Worm (Caenorhabditis elegans) whole organism, midembryonic: ENCODE results near the gene rad-51.

Experiments
- T22C8.4 ChIP-seq: fragments of 200-800 bp; sonication (Bioruptor generic); IDR thresholded peaks from 2 replicates; pipeline ENCODE4 v1.3.6; 2022; ENCODE audit warnings: missing genetic modification characterization, missing compliant biosample characterization
- cog-1 ChIP-seq: sonication (generic microtip); optimal IDR thresholded peaks from 2 replicates; lab custom pipeline; 2016; ENCODE audit warnings: missing genetic modification characterization, missing compliant biosample characterization
- flt-1 ChIP-seq: fragments of 200-800 bp; sonication (Bioruptor generic); IDR thresholded peaks from 2 replicates; pipeline ENCODE4 v1.3.6; 2022; ENCODE audit warnings: missing genetic modification characterization, missing compliant biosample characterization
- klf-2 ChIP-seq: fragments of 200-800 bp; sonication (Bioruptor generic); conservative IDR thresholded peaks from 2 replicates; pipeline ENCODE4 v1.3.6; 2022; ENCODE audit warnings: missing genetic modification reagents, missing genetic modification characterization, missing compliant biosample characterization
- med-1 ChIP-seq: sonication (generic microtip); optimal IDR thresholded peaks from 2 replicates; lab custom pipeline; 2017; ENCODE audit warnings: missing genetic modification characterization, mild to moderate bottlenecking, missing compliant biosample characterization, antibody characterized with exemption, missing genetic modification reagents; ENCODE audit not compliant: insufficient read depth
- ref-1 ChIP-seq: fragments of 200-800 bp; sonication (Bioruptor generic); conservative IDR thresholded peaks from 2 replicates; pipeline ENCODE4 v1.3.6; 2022; ENCODE audit warnings: missing genetic modification reagents, missing genetic modification characterization, missing compliant biosample characterization
- tab-1 ChIP-seq: fragments of 200-800 bp; sonication (Bioruptor generic); IDR thresholded peaks from 2 replicates; pipeline ENCODE4 v1.3.6; 2022; ENCODE audit warnings: missing genetic modification characterization, missing compliant biosample characterization
- ztf-23 ChIP-seq: fragments of 200-800 bp; sonication (Bioruptor generic); IDR thresholded peaks from 2 replicates; pipeline ENCODE4 v1.3.6; 2022; ENCODE audit warnings: missing genetic modification reagents, missing genetic modification characterization, missing compliant biosample characterization
- ztf-29 ChIP-seq: fragments of 200-800 bp; sonication (Bioruptor generic); IDR thresholded peaks from 2 replicates; pipeline ENCODE4 v1.3.6; 2022; ENCODE audit warnings: missing genetic modification reagents, missing genetic modification characterization, missing compliant biosample characterization

rad-51 gene

ce11 chrIV:10296036-10296435, 12.0 kb upstream of the rad-51 start:
- TF ChIP-seq ztf-29 (GFP tag; lab: Robert Waterston, UW) (no peak), flt-1 (GFP tag; lab: Robert Waterston, UW) (no peak), med-1 (GFP tag; lab: Kevin White, UChicago) (no peak), klf-2 (GFP tag; lab: Robert Waterston, UW) (no peak), tab-1 (GFP tag; lab: Robert Waterston, UW) (no peak), cog-1 (tag; lab: Kevin White, UChicago) (no peak), ref-1 (no peak), T22C8.4 (GFP tag; lab: Robert Waterston, UW) (no peak), ztf-23 (GFP tag; lab: Robert Waterston, UW) (no peak)

- TF ChIP-seq ztf-29 (GFP tag; lab: Robert Waterston, UW) (no peak), med-1 (GFP tag; lab: Kevin White, UChicago) (no peak), ztf-23 (GFP tag; lab: Robert Waterston, UW) (no peak), T22C8.4 (GFP tag; lab: Robert Waterston, UW) (no peak), klf-2 (GFP tag; lab: Robert Waterston, UW) (no peak), flt-1 (GFP tag; lab: Robert Waterston, UW) (no peak), ref-1 (no peak), tab-1 (GFP tag; lab: Robert Waterston, UW) (no peak), cog-1 (tag; lab: Kevin White, UChicago) (no peak)
Measured at ce11 chrIV:10295084-10295483, 11.0 kb upstream of the rad-51 start, which contains the start of gene R09E10.13. R09E10.13 (minus strand) TSS chrIV:10295144.

- TF ChIP-seq med-1 (GFP tag; lab: Kevin White, UChicago) = no peak
- TF ChIP-seq ref-1 = no peak
- no peak for TF ChIP-seq T22C8.4 (GFP tag; lab: Robert Waterston, UW)
- no peak for TF ChIP-seq tab-1 (GFP tag; lab: Robert Waterston, UW)
- no peak for TF ChIP-seq ztf-29 (GFP tag; lab: Robert Waterston, UW)
- no peak for TF ChIP-seq flt-1 (GFP tag; lab: Robert Waterston, UW)
- no peak for TF ChIP-seq cog-1 (tag; lab: Kevin White, UChicago)
- no peak for TF ChIP-seq klf-2 (GFP tag; lab: Robert Waterston, UW)
- TF ChIP-seq ztf-23 (GFP tag; lab: Robert Waterston, UW) = no peak
Measured at ce11 chrIV:10294030-10294429, 10.0 kb upstream of the rad-51 start, which contains the start of gene R09E10.6. R09E10.6 (minus strand) TSS chrIV:10294130.

ce11 chrIV:10288575-10288974, 4.5 kb upstream of the rad-51 start:
- TF ChIP-seq med-1 (GFP tag; lab: Kevin White, UChicago) (no peak), flt-1 (GFP tag; lab: Robert Waterston, UW) (no peak), tab-1 (GFP tag; lab: Robert Waterston, UW) (no peak), cog-1 (tag; lab: Kevin White, UChicago) (no peak), ztf-23 (GFP tag; lab: Robert Waterston, UW) (no peak), klf-2 (GFP tag; lab: Robert Waterston, UW) (no peak), T22C8.4 (GFP tag; lab: Robert Waterston, UW) (no peak), ref-1 (no peak), ztf-29 (GFP tag; lab: Robert Waterston, UW) (no peak)

ce11 chrIV:10286655-10287054, 2.6 kb upstream of the rad-51 start, which contains the start of gene ebax-1:
ebax-1 (plus strand) TSS chrIV:10286955.
- TF ChIP-seq tab-1 (GFP tag; lab: Robert Waterston, UW) = no peak
- TF ChIP-seq T22C8.4 (GFP tag; lab: Robert Waterston, UW) = no peak
- no peak for TF ChIP-seq cog-1 (tag; lab: Kevin White, UChicago)
- TF ChIP-seq flt-1 (GFP tag; lab: Robert Waterston, UW) = no peak
- TF ChIP-seq ztf-23 (GFP tag; lab: Robert Waterston, UW) = no peak

- TF ChIP-seq ztf-23 (GFP tag; lab: Robert Waterston, UW) (no peak), T22C8.4 (GFP tag; lab: Robert Waterston, UW) (no peak), med-1 (GFP tag; lab: Kevin White, UChicago) (no peak), ztf-29 (GFP tag; lab: Robert Waterston, UW) (no peak), flt-1 (GFP tag; lab: Robert Waterston, UW) (no peak), klf-2 (GFP tag; lab: Robert Waterston, UW) (no peak), tab-1 (GFP tag; lab: Robert Waterston, UW) (no peak), ref-1 (no peak), cog-1 (tag; lab: Kevin White, UChicago) (no peak)
Measured at ce11 chrIV:10285328-10285727, 1.3 kb upstream of the rad-51 start.

- TF ChIP-seq ztf-29 (GFP tag; lab: Robert Waterston, UW) = no peak
- TF ChIP-seq med-1 (GFP tag; lab: Kevin White, UChicago) = no peak
- no peak for TF ChIP-seq klf-2 (GFP tag; lab: Robert Waterston, UW)
- TF ChIP-seq ref-1 = no peak
- no peak for TF ChIP-seq flt-1 (GFP tag; lab: Robert Waterston, UW)
- no peak for TF ChIP-seq tab-1 (GFP tag; lab: Robert Waterston, UW)
- TF ChIP-seq T22C8.4 (GFP tag; lab: Robert Waterston, UW) = no peak
- no peak for TF ChIP-seq cog-1 (tag; lab: Kevin White, UChicago)
- TF ChIP-seq ztf-23 (GFP tag; lab: Robert Waterston, UW) = no peak
Measured at ce11 chrIV:10281482-10281881, 2.6 kb downstream of the rad-51 start, which contains the start of gene thk-1. thk-1 (minus strand) TSS chrIV:10281582.

- TF ChIP-seq ref-1 (no peak), T22C8.4 (GFP tag; lab: Robert Waterston, UW) (no peak), ztf-29 (GFP tag; lab: Robert Waterston, UW) (no peak), flt-1 (GFP tag; lab: Robert Waterston, UW) (no peak), tab-1 (GFP tag; lab: Robert Waterston, UW) (no peak), cog-1 (tag; lab: Kevin White, UChicago) (no peak), ztf-23 (GFP tag; lab: Robert Waterston, UW) (no peak), klf-2 (GFP tag; lab: Robert Waterston, UW) (no peak), med-1 (GFP tag; lab: Kevin White, UChicago) (no peak)
Measured at ce11 chrIV:10277716-10278115, 6.3 kb downstream of the rad-51 start, which contains the start of gene Y43C5A.4. Y43C5A.4 (plus strand) TSS chrIV:10278016.

ce11 chrIV:10276960-10277359, 7.1 kb downstream of the rad-51 start, which contains the start of gene Y43C5A.7:
Y43C5A.7 (plus strand) TSS chrIV:10277260.
- no peak for TF ChIP-seq med-1 (GFP tag; lab: Kevin White, UChicago)
- no peak for TF ChIP-seq ztf-29 (GFP tag; lab: Robert Waterston, UW)
- TF ChIP-seq ztf-23 (GFP tag; lab: Robert Waterston, UW) = no peak
- TF ChIP-seq klf-2 (GFP tag; lab: Robert Waterston, UW) = no peak
- no peak for TF ChIP-seq T22C8.4 (GFP tag; lab: Robert Waterston, UW)
- TF ChIP-seq cog-1 (tag; lab: Kevin White, UChicago) = no peak
- TF ChIP-seq ref-1 = no peak
- no peak for TF ChIP-seq flt-1 (GFP tag; lab: Robert Waterston, UW)
